Worm (Caenorhabditis elegans) whole organism, late embryonic: ENCODE measurements around the gene his-8.
A peak's percentile ranks its signal among the peaks of the same experiment; 100 is the strongest.

Source experiments
- C38D4.7 ChIP-seq: fragments of 200-800 bp; sonication (Bioruptor generic); optimal IDR thresholded peaks from 2 replicates; lab custom pipeline; 2018; ENCODE audit warnings: mild to moderate bottlenecking, missing genetic modification characterization, moderate library complexity, missing compliant biosample characterization
- K02D7.2 ChIP-seq: sonication (generic microtip); optimal IDR thresholded peaks from 2 replicates; lab custom pipeline; 2017; ENCODE audit warnings: mild to moderate bottlenecking, missing genetic modification characterization, missing compliant biosample characterization
- K09A11.1 ChIP-seq: sonication (generic microtip); optimal IDR thresholded peaks from 2 replicates; lab custom pipeline; 2017; ENCODE audit warnings: antibody characterized with exemption, mild to moderate bottlenecking, missing genetic modification characterization, missing compliant biosample characterization; ENCODE audit not compliant: insufficient read depth
- T23F11.4 ChIP-seq: fragments of 200-800 bp; sonication (Bioruptor generic); optimal IDR thresholded peaks from 2 replicates; lab custom pipeline; 2018; ENCODE audit warnings: mild to moderate bottlenecking, missing genetic modification characterization, missing compliant biosample characterization
- ahr-1 ChIP-seq: sonication (generic microtip); optimal IDR thresholded peaks from 2 replicates; lab custom pipeline; 2016; ENCODE audit warnings: missing genetic modification characterization, missing compliant biosample characterization
- ama-1 ChIP-seq: fragments of 150-350 bp; optimal IDR thresholded peaks from 2 replicates; lab custom pipeline; 2014
- ceh-14 ChIP-seq: sonication (generic microtip); optimal IDR thresholded peaks from 2 replicates; lab custom pipeline; 2016; ENCODE audit warnings: missing genotype, missing genetic modification characterization, missing compliant biosample characterization
- ceh-18 ChIP-seq: sonication (generic microtip); optimal IDR thresholded peaks from 2 replicates; lab custom pipeline; 2016; ENCODE audit warnings: missing genetic modification characterization, missing compliant biosample characterization
- ceh-19 ChIP-seq: fragments of 200-800 bp; sonication (Bioruptor generic); optimal IDR thresholded peaks from 2 replicates; lab custom pipeline; 2018; ENCODE audit warnings: mild to moderate bottlenecking, missing genetic modification characterization, missing compliant biosample characterization
- ceh-22 ChIP-seq: sonication (generic microtip); optimal IDR thresholded peaks from 2 replicates; lab custom pipeline; 2017; ENCODE audit warnings: missing biosample characterization, missing genetic modification characterization
- ceh-30 ChIP-seq: fragments of 150-350 bp; optimal IDR thresholded peaks from 2 replicates; lab custom pipeline; 2014; ENCODE audit warnings: missing biosample characterization, missing genetic modification characterization
- ceh-31 ChIP-seq: sonication (generic microtip); optimal IDR thresholded peaks from 2 replicates; lab custom pipeline; 2016; ENCODE audit warnings: missing genetic modification characterization, missing compliant biosample characterization
- ceh-34 ChIP-seq: sonication (generic microtip); optimal IDR thresholded peaks from 2 replicates; lab custom pipeline; 2016; ENCODE audit warnings: mild to moderate bottlenecking, missing genetic modification characterization, missing compliant biosample characterization
- ceh-45 ChIP-seq: fragments of 200-800 bp; sonication (Bioruptor generic); IDR thresholded peaks from 2 replicates; pipeline ENCODE4 v1.3.6; 2022; ENCODE audit warnings: missing genetic modification reagents, missing genetic modification characterization, missing compliant biosample characterization
- ceh-48 ChIP-seq: sonication (generic microtip); optimal IDR thresholded peaks from 2 replicates; lab custom pipeline; 2016; ENCODE audit warnings: missing genetic modification characterization, inconsistent platforms, missing compliant biosample characterization
- ceh-6 ChIP-seq: fragments of 200-800 bp; sonication (Bioruptor generic); optimal IDR thresholded peaks from 2 replicates; lab custom pipeline; 2018; ENCODE audit warnings: mild to moderate bottlenecking, missing genetic modification characterization, missing compliant biosample characterization
- che-1 ChIP-seq: sonication (generic microtip); optimal IDR thresholded peaks from 2 replicates; lab custom pipeline; 2016; ENCODE audit warnings: mild to moderate bottlenecking, missing genetic modification characterization, missing compliant biosample characterization
- elt-2 ChIP-seq: sonication (generic microtip); optimal IDR thresholded peaks from 2 replicates; lab custom pipeline; 2016; ENCODE audit warnings: missing genetic modification reagents, missing genetic modification characterization, missing compliant biosample characterization
- fax-1 ChIP-seq: sonication (generic microtip); optimal IDR thresholded peaks from 2 replicates; lab custom pipeline; 2016; ENCODE audit warnings: missing genotype, missing genetic modification characterization, missing compliant biosample characterization
- gmeb-2 ChIP-seq: sonication (generic microtip); optimal IDR thresholded peaks from 2 replicates; lab custom pipeline; 2016; ENCODE audit warnings: missing genetic modification characterization, inconsistent platforms, missing compliant biosample characterization
- hlh-13 ChIP-seq: fragments of 200-800 bp; sonication (Bioruptor generic); optimal IDR thresholded peaks from 2 replicates; lab custom pipeline; 2018; ENCODE audit warnings: mild to moderate bottlenecking, missing genetic modification characterization, missing compliant biosample characterization
- hlh-15 ChIP-seq: sonication (generic microtip); optimal IDR thresholded peaks from 2 replicates; lab custom pipeline; 2016; ENCODE audit warnings: missing genetic modification characterization, missing compliant biosample characterization
- hlh-30 ChIP-seq: sonication (generic microtip); optimal IDR thresholded peaks from 2 replicates; lab custom pipeline; 2017; ENCODE audit warnings: antibody characterized with exemption, missing genetic modification characterization, missing compliant biosample characterization; ENCODE audit not compliant: insufficient read depth
- hlh-8 ChIP-seq: sonication (generic microtip); optimal IDR thresholded peaks from 2 replicates; lab custom pipeline; 2016; ENCODE audit warnings: missing genotype, missing genetic modification characterization, missing compliant biosample characterization
- lim-6 ChIP-seq: sonication (generic microtip); optimal IDR thresholded peaks from 2 replicates; lab custom pipeline; 2016; ENCODE audit warnings: missing genetic modification characterization, missing compliant biosample characterization
- lin-11 ChIP-seq: fragments of 200-800 bp; sonication (Bioruptor generic); optimal IDR thresholded peaks from 2 replicates; lab custom pipeline; 2018; ENCODE audit warnings: mild to moderate bottlenecking, missing genetic modification characterization, missing compliant biosample characterization
- mec-3 ChIP-seq: sonication (generic microtip); optimal IDR thresholded peaks from 2 replicates; lab custom pipeline; 2016; ENCODE audit warnings: borderline replicate concordance, missing genetic modification characterization, missing compliant biosample characterization
- nfya-1 ChIP-seq: sonication (generic microtip); optimal IDR thresholded peaks from 2 replicates; lab custom pipeline; 2017; ENCODE audit warnings: missing genetic modification characterization, mild to moderate bottlenecking, missing compliant biosample characterization, antibody characterized with exemption, moderate library complexity
- npax-4 ChIP-seq: sonication (generic microtip); optimal IDR thresholded peaks from 2 replicates; lab custom pipeline; 2016; ENCODE audit warnings: missing genetic modification characterization, missing compliant biosample characterization
- odd-2 ChIP-seq: sonication (generic microtip); optimal IDR thresholded peaks from 2 replicates; lab custom pipeline; 2017; ENCODE audit warnings: antibody characterized with exemption, mild to moderate bottlenecking, missing genetic modification characterization, missing compliant biosample characterization
- pax-1 ChIP-seq: fragments of 150-350 bp; optimal IDR thresholded peaks from 2 replicates; lab custom pipeline; 2014; ENCODE audit warnings: missing biosample characterization, missing genetic modification characterization
- pha-2 ChIP-seq: sonication (generic microtip); optimal IDR thresholded peaks from 2 replicates; lab custom pipeline; 2017; ENCODE audit warnings: mild to moderate bottlenecking, missing genetic modification characterization, missing compliant biosample characterization
- pha-4 ChIP-seq: fragments of 150-350 bp; optimal IDR thresholded peaks from 2 replicates; lab custom pipeline; 2018; ENCODE audit warnings: missing biosample characterization, missing genetic modification reagents, missing genetic modification characterization
- pqm-1 ChIP-seq: sonication (generic microtip); optimal IDR thresholded peaks from 2 replicates; lab custom pipeline; 2016; ENCODE audit warnings: missing genetic modification characterization, missing compliant biosample characterization
- pros-1 ChIP-seq: fragments of 150-350 bp; optimal IDR thresholded peaks from 2 replicates; lab custom pipeline; 2014; ENCODE audit warnings: missing biosample characterization, missing genetic modification reagents, missing genetic modification characterization
- ref-2 ChIP-seq: sonication (generic microtip); optimal IDR thresholded peaks from 2 replicates; lab custom pipeline; 2016; ENCODE audit warnings: missing genetic modification characterization, missing compliant biosample characterization
- rnt-1 ChIP-seq: sonication (generic microtip); optimal IDR thresholded peaks from 2 replicates; lab custom pipeline; 2016; ENCODE audit warnings: missing genetic modification characterization, missing compliant biosample characterization
- sdc-2 ChIP-seq: sonication (generic microtip); optimal IDR thresholded peaks from 2 replicates; lab custom pipeline; 2016; ENCODE audit warnings: missing genotype, missing genetic modification characterization, missing compliant biosample characterization
- sox-4 ChIP-seq: sonication (generic microtip); optimal IDR thresholded peaks from 2 replicates; lab custom pipeline; 2017; ENCODE audit warnings: mild to moderate bottlenecking, missing genetic modification characterization, inconsistent platforms, missing compliant biosample characterization
- syd-9 ChIP-seq: sonication (generic microtip); optimal IDR thresholded peaks from 2 replicates; lab custom pipeline; 2016; ENCODE audit warnings: mild to moderate bottlenecking, missing genetic modification characterization, moderate library complexity, missing compliant biosample characterization
- tbx-2 ChIP-seq: sonication (generic microtip); optimal IDR thresholded peaks from 2 replicates; lab custom pipeline; 2016; ENCODE audit warnings: missing genetic modification characterization, missing compliant biosample characterization
- unc-3 ChIP-seq, 2 experiments: fragments of 200-800 bp in 1 of 2; sonication (Bioruptor generic) in 1 of 2; sonication (generic microtip) in 1 of 2; conservative IDR thresholded peaks in 1 of 2; optimal IDR thresholded peaks in 1 of 2; 2 replicates each; pipeline versions ENCODE4 v1.3.6 to Lab custom; 2016 to 2022; ENCODE audit warnings: missing compliant biosample characterization in 2 of 2, missing genetic modification characterization in 2 of 2, missing genetic modification reagents in 1 of 2
- unc-42 ChIP-seq: sonication (generic microtip); optimal IDR thresholded peaks from 2 replicates; lab custom pipeline; 2016; ENCODE audit warnings: missing genotype, missing genetic modification characterization, missing compliant biosample characterization
- unc-55 ChIP-seq: sonication (generic microtip); optimal IDR thresholded peaks from 2 replicates; lab custom pipeline; 2017; ENCODE audit warnings: missing biosample characterization, missing genetic modification reagents, missing genetic modification characterization
- zip-5 ChIP-seq: sonication (generic microtip); optimal IDR thresholded peaks from 2 replicates; lab custom pipeline; 2016; ENCODE audit warnings: missing genetic modification characterization, missing compliant biosample characterization

his-8 gene

ce11 chrV:8516426-8516825 is 16.5 kb downstream of the his-8 start:
- TF ChIP-seq unc-42: no peak
- TF ChIP-seq, all 69 proteins: peak for 0

DNA sequence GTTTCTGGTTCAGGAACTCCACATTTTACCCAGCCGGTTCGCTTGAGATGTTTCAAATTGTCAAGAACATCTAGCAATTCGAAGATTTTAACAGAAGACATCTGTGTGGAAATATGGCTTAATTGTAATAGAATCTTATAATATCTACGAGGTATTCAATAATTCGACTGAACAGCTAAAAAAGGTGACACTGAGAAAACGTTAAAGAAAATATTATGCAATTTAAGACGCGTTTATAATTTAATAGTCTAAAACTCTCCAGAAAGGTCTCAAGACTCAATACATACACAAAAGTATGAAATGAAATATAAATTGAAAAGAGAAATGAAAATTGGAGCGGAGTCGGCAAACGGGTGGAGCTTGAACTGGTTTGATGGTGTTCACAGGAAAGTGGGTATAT is 19.5 kb downstream of the his-8 start, which contains the start of gene F45F2.9:
F45F2.9 (minus strand) TSS at position 101 of the 400 bp plus-strand sequence.
- TF ChIP-seq ref-2 (tag; lab: Kevin White, UChicago) (no peak), pqm-1 (tag; lab: Kevin White, UChicago) (no peak), gmeb-2 (tag; lab: Kevin White, UChicago) (no peak), ahr-1 (tag; lab: Kevin White, UChicago) (no peak), sox-4 (no peak), ceh-45 (GFP tag; lab: Robert Waterston, UW) (no peak), hlh-13 (GFP tag; lab: Kevin White, UChicago) (no peak), hlh-8 (tag; lab: Kevin White, UChicago) (no peak), mec-3 (tag; lab: Kevin White, UChicago) (no peak), K09A11.1 (tag; lab: Kevin White, UChicago) (no peak), rnt-1 (tag; lab: Kevin White, UChicago) (no peak), tbx-2 (tag; lab: Kevin White, UChicago) (no peak), ceh-30 (tag; lab: Kevin White, UChicago) (no peak), ceh-48 (no peak), unc-3 (GFP tag; conservative IDR thresholded peaks at IDR 0.05; lab: Robert Waterston, UW) (no peak), unc-3 (tag; optimal IDR thresholded peaks at IDR 0.05; lab: Kevin White, UChicago) (no peak)

DNA sequence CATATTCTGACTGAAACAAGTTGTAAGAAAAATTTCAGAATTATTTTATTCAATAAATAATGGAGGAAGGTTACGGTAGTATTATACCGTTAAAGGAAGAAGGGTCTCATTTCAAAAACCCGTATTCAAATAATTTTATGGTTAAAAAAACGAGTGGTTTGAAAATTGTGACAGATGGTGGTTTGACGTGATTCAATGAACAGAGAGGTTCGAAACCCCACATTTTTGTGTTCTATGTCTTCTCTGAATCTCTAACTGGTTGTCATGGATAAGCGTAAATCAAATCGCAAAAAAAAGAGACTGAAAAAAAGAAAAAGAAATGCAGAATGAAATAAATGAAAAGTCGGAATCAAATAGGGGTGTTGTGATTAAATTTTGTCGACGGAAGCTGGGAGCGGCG is 25.6 kb downstream of the his-8 start, which contains the start of gene ZK994.6:
ZK994.6 (minus strand) TSS at position 101 of the 400 bp plus-strand sequence.
- no peak for TF ChIP-seq ahr-1 (tag; lab: Kevin White, UChicago)
- no peak for TF ChIP-seq tbx-2 (tag; lab: Kevin White, UChicago)
- no peak for TF ChIP-seq ceh-6 (GFP tag; lab: Kevin White, UChicago)
- no peak for TF ChIP-seq che-1
- no peak for TF ChIP-seq nfya-1
- no peak for TF ChIP-seq ceh-34 (tag; lab: Kevin White, UChicago)
- no peak for TF ChIP-seq sdc-2 (tag; lab: Kevin White, UChicago)
- no peak for TF ChIP-seq ceh-31
- no peak for TF ChIP-seq ceh-30 (tag; lab: Kevin White, UChicago)
- no peak for TF ChIP-seq unc-42
- TF ChIP-seq syd-9: no peak
- no peak for TF ChIP-seq T23F11.4
- no peak for TF ChIP-seq ceh-18 (tag; lab: Kevin White, UChicago)
- no peak for TF ChIP-seq lin-11 (tag; lab: Kevin White, UChicago)
- TF ChIP-seq hlh-30 (tag; lab: Kevin White, UChicago): no peak
- TF ChIP-seq K02D7.2 (tag; lab: Kevin White, UChicago): no peak
- no peak for TF ChIP-seq pros-1
- no peak for TF ChIP-seq ceh-45 (GFP tag; lab: Robert Waterston, UW)
- TF ChIP-seq, all 69 proteins: peak for 0

DNA sequence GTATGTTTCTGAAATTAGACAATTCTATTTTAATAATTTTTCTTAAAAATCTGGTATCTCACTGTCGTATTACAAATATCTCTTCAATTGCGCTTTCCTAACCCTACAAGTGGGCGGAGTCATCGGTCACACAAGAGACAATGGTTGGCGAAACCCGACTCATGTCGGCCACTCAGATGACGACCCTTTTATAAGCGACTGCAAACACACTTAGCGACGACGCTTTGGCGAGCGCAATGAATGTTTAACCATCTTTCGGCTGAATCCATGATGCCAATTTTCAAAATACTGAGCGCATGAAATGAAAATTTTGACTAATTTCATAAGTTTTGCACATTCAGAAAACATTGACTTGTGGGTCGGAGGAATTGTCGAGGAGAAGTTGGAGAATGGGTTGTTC is 32.5 kb downstream of the his-8 start:
- TF ChIP-seq odd-2 (peak; percentile 83), pqm-1 (tag; lab: Kevin White, UChicago) (peak; percentile 100), C38D4.7 (GFP tag; lab: Kevin White, UChicago) (peak; percentile 97), ama-1 (lab: Kevin White, UChicago) (no peak), K02D7.2 (tag; lab: Kevin White, UChicago) (peak; percentile 99), ceh-22 (tag; lab: Kevin White, UChicago) (peak; percentile 79), elt-2 (tag; lab: Kevin White, UChicago) (peak; percentile 99), lim-6 (tag; lab: Kevin White, UChicago) (peak; percentile 98), hlh-13 (GFP tag; lab: Kevin White, UChicago) (peak; percentile 99), hlh-8 (tag; lab: Kevin White, UChicago) (peak; percentile 97), npax-4 (tag; lab: Kevin White, UChicago) (peak; percentile 98), pax-1 (tag; lab: Kevin White, UChicago) (peak; percentile 18), unc-55 (GFP tag; lab: Kevin White, UChicago) (peak; percentile 32), ceh-34 (tag; lab: Kevin White, UChicago) (peak; percentile 98), ceh-19 (GFP tag; lab: Kevin White, UChicago) (peak; percentile 99), pha-4 (tag; lab: Kevin White, UChicago) (no peak), gmeb-2 (tag; lab: Kevin White, UChicago) (peak; percentile 100), nfya-1 (peak; percentile 89), hlh-15 (tag; lab: Kevin White, UChicago) (peak; percentile 99), rnt-1 (tag; lab: Kevin White, UChicago) (peak; percentile 97), ceh-14 (tag; lab: Kevin White, UChicago) (peak; percentile 99), pros-1 (peak; percentile 71), pha-2 (tag; lab: Kevin White, UChicago) (peak; percentile 96), ceh-45 (GFP tag; lab: Robert Waterston, UW) (peak; percentile 99), zip-5 (peak; percentile 92), fax-1 (tag; lab: Kevin White, UChicago) (peak; percentile 98), ref-2 (tag; lab: Kevin White, UChicago) (peak; percentile 98)
